Worm (Caenorhabditis elegans) whole organism, midembryonic: Measurements from ENCODE around the gene T21D9.2.

Experiments
- T22C8.4 ChIP-seq: fragments of 200-800 bp; sonication (Bioruptor generic); IDR thresholded peaks from 2 replicates; pipeline ENCODE4 v1.3.6; 2022; ENCODE audit warnings: missing genetic modification characterization, missing compliant biosample characterization
- cog-1 ChIP-seq: sonication (generic microtip); optimal IDR thresholded peaks from 2 replicates; lab custom pipeline; 2016; ENCODE audit warnings: missing genetic modification characterization, missing compliant biosample characterization
- flt-1 ChIP-seq: fragments of 200-800 bp; sonication (Bioruptor generic); IDR thresholded peaks from 2 replicates; pipeline ENCODE4 v1.3.6; 2022; ENCODE audit warnings: missing genetic modification characterization, missing compliant biosample characterization
- klf-2 ChIP-seq: fragments of 200-800 bp; sonication (Bioruptor generic); conservative IDR thresholded peaks from 2 replicates; pipeline ENCODE4 v1.3.6; 2022; ENCODE audit warnings: missing genetic modification reagents, missing genetic modification characterization, missing compliant biosample characterization
- med-1 ChIP-seq: sonication (generic microtip); optimal IDR thresholded peaks from 2 replicates; lab custom pipeline; 2017; ENCODE audit warnings: missing genetic modification characterization, mild to moderate bottlenecking, missing compliant biosample characterization, antibody characterized with exemption, missing genetic modification reagents; ENCODE audit not compliant: insufficient read depth
- ref-1 ChIP-seq: fragments of 200-800 bp; sonication (Bioruptor generic); conservative IDR thresholded peaks from 2 replicates; pipeline ENCODE4 v1.3.6; 2022; ENCODE audit warnings: missing genetic modification reagents, missing genetic modification characterization, missing compliant biosample characterization
- tab-1 ChIP-seq: fragments of 200-800 bp; sonication (Bioruptor generic); IDR thresholded peaks from 2 replicates; pipeline ENCODE4 v1.3.6; 2022; ENCODE audit warnings: missing genetic modification characterization, missing compliant biosample characterization
- ztf-23 ChIP-seq: fragments of 200-800 bp; sonication (Bioruptor generic); IDR thresholded peaks from 2 replicates; pipeline ENCODE4 v1.3.6; 2022; ENCODE audit warnings: missing genetic modification reagents, missing genetic modification characterization, missing compliant biosample characterization
- ztf-29 ChIP-seq: fragments of 200-800 bp; sonication (Bioruptor generic); IDR thresholded peaks from 2 replicates; pipeline ENCODE4 v1.3.6; 2022; ENCODE audit warnings: missing genetic modification reagents, missing genetic modification characterization, missing compliant biosample characterization

The T21D9.2 gene

ce11 chrX:2074055-2074454 lies 22.6 kb downstream of the T21D9.2 start, which contains the start of gene txdc-12.2:
txdc-12.2 (plus strand) TSS chrX:2074450.
- TF ChIP-seq ref-1 (GFP tag; lab: Robert Waterston, UW): no peak
- TF ChIP-seq flt-1 (GFP tag; lab: Robert Waterston, UW): no peak

ce11 chrX:2071392-2072001 lies 25.2 kb downstream of the T21D9.2 start:
- TF ChIP-seq T22C8.4 (GFP tag; lab: Robert Waterston, UW) (no peak), cog-1 (tag; lab: Kevin White, UChicago) (peak; percentile 21), flt-1 (GFP tag; lab: Robert Waterston, UW) (no peak)

ce11 chrX:2070418-2070996 lies 26.2 kb downstream of the T21D9.2 start, which contains the start of gene acl-4:
acl-4 (minus strand) TSS chrX:2070444.
- TF ChIP-seq med-1 (GFP tag; lab: Kevin White, UChicago): no peak
- TF ChIP-seq ref-1 (GFP tag; lab: Robert Waterston, UW): no peak
- no peak for TF ChIP-seq T22C8.4 (GFP tag; lab: Robert Waterston, UW)
- no peak for TF ChIP-seq tab-1 (GFP tag; lab: Robert Waterston, UW)
- TF ChIP-seq flt-1 (GFP tag; lab: Robert Waterston, UW): no peak

ce11 chrX:2068294-2068693 lies 28.4 kb downstream of the T21D9.2 start:
- TF ChIP-seq klf-2 (GFP tag; lab: Robert Waterston, UW) (no peak), ztf-23 (GFP tag; lab: Robert Waterston, UW) (no peak), flt-1 (GFP tag; lab: Robert Waterston, UW) (no peak), med-1 (GFP tag; lab: Kevin White, UChicago) (no peak), T22C8.4 (GFP tag; lab: Robert Waterston, UW) (no peak), ref-1 (GFP tag; lab: Robert Waterston, UW) (no peak), ztf-29 (GFP tag; lab: Robert Waterston, UW) (no peak), tab-1 (GFP tag; lab: Robert Waterston, UW) (no peak), cog-1 (tag; lab: Kevin White, UChicago) (no peak)

- TF ChIP-seq flt-1 (GFP tag; lab: Robert Waterston, UW) (no peak), tab-1 (GFP tag; lab: Robert Waterston, UW) (no peak), ztf-23 (GFP tag; lab: Robert Waterston, UW) (no peak), ztf-29 (GFP tag; lab: Robert Waterston, UW) (no peak)
Measured at ce11 chrX:2064730-2065129, 32.0 kb downstream of the T21D9.2 start, which contains the start of gene F49H12.7. F49H12.7 (plus strand) TSS chrX:2065030.

ce11 chrX:2058498-2059349 lies 38.0 kb downstream of the T21D9.2 start:
- TF ChIP-seq klf-2 (GFP tag; lab: Robert Waterston, UW) (0 out of 2 replicates have a peak, but pooled peaks have one; percentile 52), ref-1 (GFP tag; lab: Robert Waterston, UW) (0 out of 2 replicates have a peak, but pooled peaks have one; percentile 25), flt-1 (GFP tag; lab: Robert Waterston, UW) (peak; percentile 66; the same call in 1 of the 2 replicates), T22C8.4 (GFP tag; lab: Robert Waterston, UW) (0 out of 2 replicates have a peak, but pooled peaks have one; percentile 19), tab-1 (GFP tag; lab: Robert Waterston, UW) (peak; percentile 77), ztf-23 (GFP tag; lab: Robert Waterston, UW) (0 out of 2 replicates have a peak, but pooled peaks have one; percentile 30)

- TF ChIP-seq flt-1 (GFP tag; lab: Robert Waterston, UW): peak; percentile 97
- peak; percentile 63; the same call in 1 of the 2 replicates for TF ChIP-seq ref-1 (GFP tag; lab: Robert Waterston, UW)
- TF ChIP-seq ztf-23 (GFP tag; lab: Robert Waterston, UW): 0 out of 2 replicates have a peak, but pooled peaks have one; percentile 61
- TF ChIP-seq tab-1 (GFP tag; lab: Robert Waterston, UW): peak; percentile 81
Measured at ce11 chrX:2057828-2058418, 38.8 kb downstream of the T21D9.2 start.

- 0 out of 2 replicates have a peak, but pooled peaks have one; percentile 25 for TF ChIP-seq ztf-23 (GFP tag; lab: Robert Waterston, UW)
Measured at ce11 chrX:2056875-2057274, 39.8 kb downstream of the T21D9.2 start.

ce11 chrX:2051602-2052001 lies 45.1 kb downstream of the T21D9.2 start, which contains the start of gene Y102A11A.1:
Y102A11A.1 (plus strand) TSS chrX:2051824.
- TF ChIP-seq cog-1 (tag; lab: Kevin White, UChicago): no peak
- TF ChIP-seq ztf-23 (GFP tag; lab: Robert Waterston, UW): no peak
- no peak for TF ChIP-seq T22C8.4 (GFP tag; lab: Robert Waterston, UW)
- TF ChIP-seq med-1 (GFP tag; lab: Kevin White, UChicago): no peak
- TF ChIP-seq ztf-29 (GFP tag; lab: Robert Waterston, UW): no peak
- no peak for TF ChIP-seq tab-1 (GFP tag; lab: Robert Waterston, UW)
- TF ChIP-seq flt-1 (GFP tag; lab: Robert Waterston, UW): no peak
- no peak for TF ChIP-seq klf-2 (GFP tag; lab: Robert Waterston, UW)
- no peak for TF ChIP-seq ref-1 (GFP tag; lab: Robert Waterston, UW)
